Worm (Caenorhabditis elegans): ENCODE data around the gene F37C12.21.
A peak's percentile ranks its signal among the peaks of the same experiment; 100 is the strongest.

F37C12.21 gene

DNA sequence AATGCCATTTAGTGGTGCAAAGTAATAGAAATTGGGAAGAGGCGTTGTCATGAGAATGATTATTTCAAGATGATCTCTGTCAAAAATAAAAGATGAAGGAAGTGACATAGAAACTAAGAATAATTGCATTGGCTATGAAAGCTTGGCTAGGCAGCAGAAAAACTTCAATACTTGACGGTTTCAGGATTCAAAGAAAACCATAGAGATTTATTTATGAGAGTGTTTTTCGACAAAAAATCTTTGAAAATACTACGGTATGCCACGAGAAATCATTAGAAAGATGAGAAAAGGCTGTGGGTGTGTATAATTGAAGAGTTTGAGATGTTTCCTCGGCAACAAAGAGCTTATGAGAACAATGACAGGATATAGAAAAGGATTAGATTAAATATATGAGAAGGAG is 2.7 kb upstream of the F37C12.21 start, which contains the start of gene F37C12.14:
Gene F37C12.14, minus strand, starts transcription at position 101 of the 400 bp plus-strand sequence.
- TF ChIP-seq Y48G9A.11 (GFP tag; IDR thresholded peaks at IDR 0.05) = no peak

DNA sequence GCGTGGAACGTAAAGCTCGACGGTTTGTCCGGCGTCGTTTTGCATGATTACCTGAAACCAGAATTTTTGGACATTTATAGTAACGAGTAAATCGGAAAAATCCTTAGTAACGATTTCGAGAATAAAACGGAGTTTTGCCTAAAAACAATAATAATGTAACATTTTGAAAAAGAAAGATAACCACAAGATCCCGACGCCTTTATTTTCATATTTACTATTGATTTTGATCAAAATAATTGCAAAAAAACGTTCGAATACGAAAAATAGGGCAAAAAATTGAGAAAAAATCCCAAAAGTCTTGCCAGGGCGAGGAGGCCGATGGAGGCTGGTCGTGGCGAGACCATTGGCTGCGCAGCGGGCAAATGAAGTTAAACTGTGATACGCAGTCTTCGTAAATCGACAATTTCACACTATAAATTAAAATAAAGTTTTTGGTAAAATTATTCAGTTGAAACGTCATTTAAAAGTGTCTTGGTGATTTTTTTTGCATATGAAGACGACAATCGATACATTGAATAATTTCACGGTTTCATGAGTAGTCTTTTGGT is 1.5 kb downstream of the F37C12.21 start, which contains the start of gene rps-21:
Gene rps-21, minus strand, starts transcription at position 51 of the 548 bp plus-strand sequence.
- TF ChIP-seq madf-9 (GFP tag; conservative IDR thresholded peaks at IDR 0.05) (no peak), F37D6.2 (tag; optimal IDR thresholded peaks at IDR 0.05) (peak; percentile 39), arid-1 (GFP tag; conservative IDR thresholded peaks at IDR 0.05) (0 out of 2 replicates have a peak, but pooled peaks have one; percentile 23), lsy-2 (tag; optimal IDR thresholded peaks at IDR 0.05) (peak; percentile 9 to 92), T26A8.4 (GFP tag; IDR thresholded peaks at IDR 0.05) (peak; percentile 43; the same call in 1 of the 2 replicates), dmd-9 (GFP tag; IDR thresholded peaks at IDR 0.05) (no peak), nhr-25 (tag; optimal IDR thresholded peaks at IDR 0.05; ENCODE audit: borderline replicate concordance, insufficient read depth) (peak; percentile 49), lin-13 (GFP tag; optimal IDR thresholded peaks at IDR 0.05) (peak; percentile 58), dmd-8 (GFP tag; IDR thresholded peaks at IDR 0.05) (no peak), ztf-11 (tag; optimal IDR thresholded peaks at IDR 0.05) (no peak), F44E2.7 (GFP tag; IDR thresholded peaks at IDR 0.05) (no peak), hlh-30 (tag; optimal IDR thresholded peaks at IDR 0.05; ENCODE audit: insufficient read depth) (peak; percentile 77), rbr-2 (tag; optimal IDR thresholded peaks at IDR 0.05) (peak; percentile 67), R02D3.7 (tag; optimal IDR thresholded peaks at IDR 0.05) (peak; percentile 84), nhr-6 (tag; optimal IDR thresholded peaks at IDR 0.05) (peak; percentile 77), nhr-41 (GFP tag; IDR thresholded peaks at IDR 0.05) (no peak), mes-2 (tag; optimal IDR thresholded peaks at IDR 0.05; ENCODE audit: poor library complexity, severe bottlenecking) (peak; percentile 92), Y5F2A.4 (GFP tag; optimal IDR thresholded peaks at IDR 0.05) (no peak), madf-5 (GFP tag; IDR thresholded peaks at IDR 0.05) (no peak), nhr-11 (tag; optimal IDR thresholded peaks at IDR 0.05) (peak; percentile 91), Y75B8A.6 (GFP tag; IDR thresholded peaks at IDR 0.05) (no peak), nhr-102 (tag; optimal IDR thresholded peaks at IDR 0.05) (peak; percentile 15), T20F7.1 (GFP tag; optimal IDR thresholded peaks at IDR 0.05) (peak; percentile 78), zag-1 (tag; optimal IDR thresholded peaks at IDR 0.05) (no peak), unc-62 (GFP tag; optimal IDR thresholded peaks at IDR 0.05 in 1 of 2) (peak in 1 of 2 experiments; percentile 77), unc-62 (tag; optimal IDR thresholded peaks at IDR 0.05) (no peak), ceh-20 (GFP tag; IDR thresholded peaks at IDR 0.05) (peak; percentile 48; the same call in 1 of the 2 replicates), dve-1 (tag; optimal IDR thresholded peaks at IDR 0.05; ENCODE audit: insufficient read depth) (peak; percentile 82), attf-4 (tag; optimal IDR thresholded peaks at IDR 0.05) (no peak), ceh-28 (tag; optimal IDR thresholded peaks at IDR 0.05) (no peak), hmg-1.1 (GFP tag; IDR thresholded peaks at IDR 0.05) (peak; percentile 81), cey-2 (tag; optimal IDR thresholded peaks at IDR 0.05; ENCODE audit: borderline replicate concordance, insufficient read depth) (no peak), nhr-28 (tag; optimal IDR thresholded peaks at IDR 0.05) (peak; percentile 72), nhr-48 (tag; optimal IDR thresholded peaks at IDR 0.05) (peak; percentile 11), F10B5.3 (tag; optimal IDR thresholded peaks at IDR 0.05) (no peak), lin-1 (GFP tag; IDR thresholded peaks at IDR 0.05) (no peak), ces-1 (GFP tag; optimal IDR thresholded peaks at IDR 0.05) (peak; percentile 67), mdt-29 (GFP tag; IDR thresholded peaks at IDR 0.05) (no peak), set-16 (GFP tag; IDR thresholded peaks at IDR 0.05) (no peak; the same call in 1 of the 2 replicates), zfp-2 (tag; optimal IDR thresholded peaks at IDR 0.05) (peak; percentile 94), daf-16 (GFP tag; optimal IDR thresholded peaks at IDR 0.05) (no peak), daf-16 (tag; optimal IDR thresholded peaks at IDR 0.05) (peak; percentile 16), mdl-1 (tag; optimal IDR thresholded peaks at IDR 0.05) (peak; percentile 4 to 28), fkh-10 (GFP tag; optimal IDR thresholded peaks at IDR 0.05) (peak; percentile 9), nhr-76 (tag; optimal IDR thresholded peaks at IDR 0.05) (no peak), ZK546.5 (tag; optimal IDR thresholded peaks at IDR 0.05) (peak in 1 of 2 experiments; percentile 52), hif-1 (tag; optimal IDR thresholded peaks at IDR 0.05) (peak in 1 of 2 experiments; percentile 63)

All from whole organism, L4 larva.